Worm (Caenorhabditis elegans) whole organism, early embryonic: ENCODE data around the gene F36H1.11.

Experiments
- F13C5.2 ChIP-seq: sonication (generic microtip); optimal IDR thresholded peaks from 2 replicates; lab custom pipeline; 2017; ENCODE audit warnings: mild to moderate bottlenecking, missing genetic modification characterization, inconsistent platforms, missing compliant biosample characterization
- ama-1 ChIP-seq: fragments of 150-350 bp; optimal IDR thresholded peaks from 2 replicates; lab custom pipeline; 2014
- hmg-4 ChIP-seq: fragments of 200-800 bp; sonication (Bioruptor generic); optimal IDR thresholded peaks from 2 replicates; lab custom pipeline; 2018; ENCODE audit warnings: mild to moderate bottlenecking, missing genetic modification characterization, missing compliant biosample characterization
- hnd-1 ChIP-seq: sonication (generic microtip); optimal IDR thresholded peaks from 2 replicates; lab custom pipeline; 2016; ENCODE audit warnings: missing genetic modification characterization, missing compliant biosample characterization
- pes-1 ChIP-seq: fragments of 200-800 bp; sonication (Bioruptor generic); IDR thresholded peaks from 2 replicates; pipeline ENCODE4 v1.3.6; 2022; ENCODE audit warnings: missing genetic modification reagents, missing genetic modification characterization, missing compliant biosample characterization
- sea-1 ChIP-seq: fragments of 200-800 bp; sonication (Bioruptor generic); conservative IDR thresholded peaks from 2 replicates; pipeline ENCODE4 v1.3.6; 2022; ENCODE audit warnings: missing genetic modification characterization, missing compliant biosample characterization
- tra-4 ChIP-seq: sonication (generic microtip); optimal IDR thresholded peaks from 2 replicates; lab custom pipeline; 2017; ENCODE audit warnings: missing genetic modification characterization, missing compliant biosample characterization

DNA sequence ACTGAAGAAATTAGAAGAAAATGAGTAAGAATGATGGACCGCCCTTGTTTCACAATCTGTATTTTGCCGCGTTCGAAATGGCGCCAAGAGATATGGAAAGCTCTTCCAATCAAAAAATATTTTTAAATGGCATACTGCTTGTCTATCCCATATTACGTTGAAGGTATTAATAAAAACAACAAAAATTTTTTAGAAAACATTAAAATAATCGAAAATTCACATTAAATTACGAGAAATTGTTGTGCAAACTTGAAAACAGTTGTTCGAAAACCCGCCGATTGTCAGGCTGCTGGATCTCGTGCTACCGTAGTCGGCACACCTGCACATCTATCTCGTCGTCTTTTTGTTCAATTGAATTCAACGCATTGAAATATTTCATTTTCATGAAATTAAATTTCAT is 34.6 kb downstream of the F36H1.11 start, which contains the start of gene klc-1:
- no peak for TF ChIP-seq sea-1 (GFP tag; lab: Robert Waterston, UW)
- no peak for TF ChIP-seq F13C5.2 (tag; lab: Kevin White, UChicago)
- no peak for TF ChIP-seq ama-1
- no peak for TF ChIP-seq pes-1
- TF ChIP-seq tra-4 (tag; lab: Kevin White, UChicago) = no peak
- no peak for TF ChIP-seq hnd-1
- TF ChIP-seq hmg-4 (GFP tag; lab: Kevin White, UChicago) = no peak
